Worm (Caenorhabditis elegans): ENCODE data around the gene Y110A2AL.6.

ce11 chrII:2853767-2854166, 12.3 kb upstream of the Y110A2AL.6 start:
- TF ChIP-seq skn-1 (tag; optimal IDR thresholded peaks at IDR 0.05) (no peak), ceh-82 (tag; optimal IDR thresholded peaks at IDR 0.05) (no peak), mdt-29 (GFP tag; IDR thresholded peaks at IDR 0.05) (no peak)
